Worm (Caenorhabditis elegans): Measurements from ENCODE around the gene snap-29.
A peak's percentile ranks its signal among the peaks of the same experiment; 100 is the strongest.

snap-29 gene

ce11 chrIII:8762016-8762415 lies 14.0 kb upstream of the snap-29 start:
- TF ChIP-seq tbx-37 (GFP tag; conservative IDR thresholded peaks at IDR 0.05) (no peak), ama-1 (optimal IDR thresholded peaks at IDR 0.05) (no peak), sea-1 (GFP tag; conservative IDR thresholded peaks at IDR 0.05) (no peak), scrt-1 (GFP tag; IDR thresholded peaks at IDR 0.05) (no peak), hnd-1 (tag; optimal IDR thresholded peaks at IDR 0.05) (no peak), ceh-13 (GFP tag; optimal IDR thresholded peaks at IDR 0.05) (no peak), hmg-4 (GFP tag; optimal IDR thresholded peaks at IDR 0.05) (no peak)

- TF ChIP-seq ets-7 (tag; optimal IDR thresholded peaks at IDR 0.05) = no peak
- TF ChIP-seq ceh-36 (tag; optimal IDR thresholded peaks at IDR 0.05) = no peak
- no peak for TF ChIP-seq hnd-1 (tag; optimal IDR thresholded peaks at IDR 0.05)
- TF ChIP-seq scrt-1 (GFP tag; IDR thresholded peaks at IDR 0.05) = no peak
Measured at ce11 chrIII:8763111-8763510, 12.9 kb upstream of the snap-29 start.

DNA sequence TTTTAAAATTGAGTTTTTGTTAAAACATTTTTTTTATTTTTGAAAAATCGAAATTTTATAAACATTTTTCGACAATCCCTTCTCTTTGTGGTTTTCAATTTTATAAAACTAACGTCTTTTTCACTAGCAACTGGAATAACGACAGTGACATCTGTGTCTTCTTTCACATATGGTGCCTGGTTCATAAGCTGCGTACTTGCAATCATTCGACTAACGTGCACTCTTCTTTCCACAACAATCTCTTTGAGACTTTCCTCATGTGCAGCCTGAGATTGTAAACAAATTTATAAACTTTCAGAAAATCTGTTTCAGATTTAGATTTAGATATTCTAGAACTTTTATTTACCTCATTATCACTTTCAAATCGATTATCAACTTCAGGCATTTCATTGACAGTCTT lies 11.0 kb upstream of the snap-29 start:
- TF ChIP-seq hmg-4 (GFP tag; optimal IDR thresholded peaks at IDR 0.05) = no peak
- no peak for TF ChIP-seq hnd-1 (tag; optimal IDR thresholded peaks at IDR 0.05)
- no peak for TF ChIP-seq aly-1 (tag; optimal IDR thresholded peaks at IDR 0.05)
- TF ChIP-seq scrt-1 (GFP tag; IDR thresholded peaks at IDR 0.05) = no peak
- no peak for TF ChIP-seq ets-7 (tag; optimal IDR thresholded peaks at IDR 0.05)
- no peak for TF ChIP-seq ceh-13 (GFP tag; optimal IDR thresholded peaks at IDR 0.05)
- TF ChIP-seq F13C5.2 (tag; optimal IDR thresholded peaks at IDR 0.05) = no peak
- TF ChIP-seq tbx-11 (GFP tag; IDR thresholded peaks at IDR 0.05) = no peak
- no peak for TF ChIP-seq B0310.2 (tag; optimal IDR thresholded peaks at IDR 0.05)
- TF ChIP-seq flt-1 (GFP tag; IDR thresholded peaks at IDR 0.05) = no peak
- no peak for TF ChIP-seq pes-1 (GFP tag; IDR thresholded peaks at IDR 0.05)

DNA sequence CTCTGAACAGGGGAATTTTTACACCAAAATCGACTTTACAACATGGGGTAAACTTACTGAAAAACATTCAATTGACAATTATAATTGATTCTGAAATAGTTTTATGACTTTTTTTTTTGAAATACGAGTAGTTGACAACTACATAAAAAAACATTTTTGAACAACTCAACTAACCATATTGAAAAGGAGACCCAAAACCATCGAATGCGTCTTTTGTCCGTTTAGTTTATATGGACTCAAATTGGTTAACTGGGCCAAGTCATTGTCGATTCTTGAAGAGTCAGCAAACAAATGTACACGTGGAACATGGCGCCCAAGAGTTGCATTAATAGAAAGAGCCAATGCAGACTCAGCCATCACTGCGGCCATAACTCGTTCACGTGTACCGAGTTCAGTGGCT lies 9.6 kb upstream of the snap-29 start:
- no peak for TF ChIP-seq hmg-4 (GFP tag; optimal IDR thresholded peaks at IDR 0.05)
- TF ChIP-seq pes-1 (GFP tag; IDR thresholded peaks at IDR 0.05) = no peak

DNA sequence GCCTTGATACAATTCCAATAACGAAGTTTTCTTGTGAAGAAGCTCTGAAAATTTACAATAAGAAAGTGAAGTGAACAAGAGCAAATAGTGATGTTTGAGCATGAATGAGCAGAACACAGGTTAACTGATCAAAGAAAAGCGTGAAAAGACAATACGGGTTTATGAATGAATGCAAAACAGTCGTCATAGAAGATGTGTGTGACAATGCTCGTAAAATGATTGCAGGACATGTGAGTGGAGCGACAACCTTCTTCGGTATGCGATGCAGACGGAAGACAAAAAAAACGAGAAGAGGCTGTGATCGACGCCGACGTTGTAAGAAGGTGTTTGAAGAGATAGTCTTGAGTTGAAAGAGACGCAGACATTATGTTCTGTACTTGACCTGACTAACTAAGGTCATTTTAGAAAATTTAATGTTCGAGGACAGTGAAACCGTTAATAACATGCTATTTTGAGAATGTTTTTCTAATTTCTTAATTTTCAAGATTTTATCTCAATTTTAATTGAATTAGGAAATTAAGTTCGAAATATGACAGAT lies 8.7 kb upstream of the snap-29 start, which contains the start of gene mig-22:
mig-22 (minus strand) TSS at position 51 of the 538 bp plus-strand sequence.
- no peak for TF ChIP-seq ama-1 (optimal IDR thresholded peaks at IDR 0.05)
- no peak for TF ChIP-seq pes-1 (GFP tag; IDR thresholded peaks at IDR 0.05)
- no peak for TF ChIP-seq sea-1 (GFP tag; conservative IDR thresholded peaks at IDR 0.05)
- TF ChIP-seq hmg-4 (GFP tag; optimal IDR thresholded peaks at IDR 0.05) = no peak
- no peak for TF ChIP-seq ets-7 (tag; optimal IDR thresholded peaks at IDR 0.05)
- TF ChIP-seq flt-1 (GFP tag; IDR thresholded peaks at IDR 0.05) = no peak
- TF ChIP-seq ceh-13 (GFP tag; optimal IDR thresholded peaks at IDR 0.05) = no peak

DNA sequence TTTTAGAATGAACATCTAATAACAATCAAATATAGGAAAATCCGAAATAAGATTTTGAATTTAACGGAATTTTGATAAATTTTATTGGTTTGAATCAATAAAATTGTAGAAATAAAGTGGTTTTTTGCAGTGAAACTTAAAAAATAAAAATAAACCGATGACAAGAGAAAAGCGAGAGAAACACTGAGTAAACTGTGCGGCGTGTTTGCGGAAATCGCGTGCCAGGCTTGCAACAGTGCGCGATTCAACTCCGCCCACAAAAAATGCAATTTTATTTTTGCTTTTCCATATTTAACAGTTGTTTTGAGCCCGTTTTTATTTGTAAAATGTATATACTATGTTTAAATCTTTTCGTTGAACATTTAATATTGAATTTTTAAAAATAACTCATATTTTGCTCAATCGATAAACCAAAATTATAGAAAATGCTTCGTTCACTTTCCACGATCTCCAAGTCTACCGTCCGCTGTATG lies 8.1 kb upstream of the snap-29 start, which contains the start of gene mtss-1:
mtss-1 (plus strand) TSS at position 423 of the 473 bp plus-strand sequence.
- TF ChIP-seq tbx-11 (GFP tag; IDR thresholded peaks at IDR 0.05) (peak; percentile 67; the same call in 1 of the 2 replicates), hmbx-1 (tag; optimal IDR thresholded peaks at IDR 0.05) (peak; percentile 54), aly-1 (tag; optimal IDR thresholded peaks at IDR 0.05) (peak; percentile 25), scrt-1 (GFP tag; IDR thresholded peaks at IDR 0.05) (peak; percentile 79), pes-1 (GFP tag; IDR thresholded peaks at IDR 0.05) (peak; percentile 86), ets-7 (tag; optimal IDR thresholded peaks at IDR 0.05) (peak; percentile 65), flt-1 (GFP tag; IDR thresholded peaks at IDR 0.05) (peak; percentile 79), tbx-37 (GFP tag; conservative IDR thresholded peaks at IDR 0.05) (0 out of 2 replicates have a peak, but pooled peaks have one; percentile 57), B0310.2 (tag; optimal IDR thresholded peaks at IDR 0.05) (peak; percentile 32), ama-1 (optimal IDR thresholded peaks at IDR 0.05) (no peak), hnd-1 (tag; optimal IDR thresholded peaks at IDR 0.05) (peak; percentile 52), hmg-4 (GFP tag; optimal IDR thresholded peaks at IDR 0.05) (peak; percentile 84), ceh-13 (GFP tag; optimal IDR thresholded peaks at IDR 0.05) (peak; percentile 61), tra-4 (tag; optimal IDR thresholded peaks at IDR 0.05) (peak; percentile 45), F13C5.2 (tag; optimal IDR thresholded peaks at IDR 0.05) (peak; percentile 92), ceh-36 (tag; optimal IDR thresholded peaks at IDR 0.05) (peak; percentile 50), sea-1 (GFP tag; conservative IDR thresholded peaks at IDR 0.05) (peak; percentile 75)

ce11 chrIII:8769253-8769652 lies 6.8 kb upstream of the snap-29 start, which contains the start of gene K02D10.1:
Gene K02D10.1 (plus strand): TSS chrIII:8769536.
- TF ChIP-seq hmbx-1 (tag; optimal IDR thresholded peaks at IDR 0.05) = no peak
- no peak for TF ChIP-seq scrt-1 (GFP tag; IDR thresholded peaks at IDR 0.05)

- no peak for TF ChIP-seq tra-4 (tag; optimal IDR thresholded peaks at IDR 0.05)
- TF ChIP-seq pes-1 (GFP tag; IDR thresholded peaks at IDR 0.05) = no peak
- no peak for TF ChIP-seq flt-1 (GFP tag; IDR thresholded peaks at IDR 0.05)
Measured at ce11 chrIII:8770243-8770642, 5.8 kb upstream of the snap-29 start.

DNA sequence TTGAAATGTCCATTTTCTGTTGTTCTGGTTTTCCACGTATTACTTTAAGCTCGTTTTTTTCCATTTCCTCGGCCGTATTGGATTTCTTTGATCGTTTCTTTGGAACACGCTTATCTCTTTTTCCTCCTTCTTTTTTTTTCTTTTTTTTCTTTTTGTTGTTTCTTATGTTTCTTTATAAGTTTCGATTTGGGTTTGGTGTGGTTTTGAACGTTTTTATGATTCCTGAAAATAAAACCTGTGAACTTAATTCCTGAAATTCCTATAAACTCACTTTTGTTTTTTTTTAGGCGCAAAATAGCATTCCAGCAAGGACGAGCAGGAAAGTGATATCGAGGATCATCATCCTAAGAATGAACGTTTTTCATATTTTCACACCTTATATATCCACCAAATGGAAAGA lies 4.9 kb upstream of the snap-29 start, which contains the start of gene K02D10.2:
K02D10.2 (minus strand) TSS at position 101 of the 400 bp plus-strand sequence.
- no peak for TF ChIP-seq sea-1 (GFP tag; conservative IDR thresholded peaks at IDR 0.05)
- no peak for TF ChIP-seq hnd-1 (tag; optimal IDR thresholded peaks at IDR 0.05)
- no peak for TF ChIP-seq flt-1 (GFP tag; IDR thresholded peaks at IDR 0.05)
